Fruit fly (Drosophila melanogaster) whole organism, adult: ENCODE results near the gene AP-1mu.

Experiments
- CG11617 ChIP-seq: fragments of 200-800 bp; sonication (Bioruptor generic); optimal IDR thresholded peaks from 2 replicates; lab custom pipeline; 2017; ENCODE audit warnings: mild to moderate bottlenecking, missing biosample characterization, missing genetic modification reagents, missing genetic modification characterization
- CG12768 ChIP-seq: fragments of 200-800 bp; sonication (Bioruptor generic); optimal IDR thresholded peaks from 2 replicates; lab custom pipeline; 2017; ENCODE audit warnings: missing biosample characterization, missing genetic modification characterization, mild to moderate bottlenecking, moderate library complexity, missing genetic modification reagents
- CG14711 ChIP-seq: fragments of 200-800 bp; sonication (Bioruptor generic); optimal IDR thresholded peaks from 2 replicates; lab custom pipeline; 2018; ENCODE audit warnings: missing biosample characterization, mild to moderate bottlenecking, missing genetic modification characterization, moderate library complexity
- CG33017 ChIP-seq: fragments of 200-800 bp; sonication (Bioruptor generic); optimal IDR thresholded peaks from 2 replicates; lab custom pipeline; 2018; ENCODE audit warnings: missing biosample characterization, mild to moderate bottlenecking, missing genetic modification characterization, moderate library complexity
- CG7045 ChIP-seq: fragments of 200-800 bp; sonication (Bioruptor generic); optimal IDR thresholded peaks from 2 replicates; lab custom pipeline; 2017; ENCODE audit warnings: missing biosample characterization, mild to moderate bottlenecking, missing genetic modification characterization
- CG7101 ChIP-seq: fragments of 200-800 bp; sonication (Bioruptor generic); optimal IDR thresholded peaks from 2 replicates; lab custom pipeline; 2018; ENCODE audit warnings: missing biosample characterization, mild to moderate bottlenecking, missing genetic modification characterization, moderate library complexity
- Clk ChIP-seq: fragments of 200-800 bp; sonication (Bioruptor generic); optimal IDR thresholded peaks from 2 replicates; lab custom pipeline; 2017; ENCODE audit warnings: missing biosample characterization, missing genetic modification characterization
- Hr96 ChIP-seq: fragments of 200-800 bp; sonication (Bioruptor generic); optimal IDR thresholded peaks from 2 replicates; lab custom pipeline; 2016; ENCODE audit warnings: missing biosample characterization, missing genetic modification characterization
- Mnt ChIP-seq: fragments of 200-800 bp; sonication (Bioruptor generic); optimal IDR thresholded peaks from 2 replicates; lab custom pipeline; 2016; ENCODE audit warnings: missing biosample characterization, mild to moderate bottlenecking, missing genetic modification characterization
- bab1 ChIP-seq: fragments of 200-800 bp; sonication (Bioruptor generic); optimal IDR thresholded peaks from 3 replicates; lab custom pipeline; 2019; ENCODE audit warnings: missing biosample characterization, mild to moderate bottlenecking, missing genetic modification characterization, moderate library complexity
- kay ChIP-seq: fragments of 200-800 bp; sonication (Bioruptor generic); peaks from one replicate; lab custom pipeline; 2016; ENCODE audit warnings: missing biosample characterization, missing genetic modification characterization, borderline replicate concordance
- ovo ChIP-seq: fragments of 200-800 bp; sonication (Bioruptor generic); optimal IDR thresholded peaks from 2 replicates; lab custom pipeline; 2016; ENCODE audit warnings: missing biosample characterization, missing genetic modification characterization
- tj ChIP-seq: fragments of 200-800 bp; sonication (Bioruptor generic); optimal IDR thresholded peaks from 3 replicates; lab custom pipeline; 2017; ENCODE audit warnings: missing biosample characterization, mild to moderate bottlenecking, missing genetic modification characterization, moderate library complexity

dm6 chr3R:9593408-9594250 lies 34.3 kb upstream of the AP-1mu start:
- TF ChIP-seq tj (peak; percentile 91), Hr96 (no peak), kay (GFP tag; lab: Kevin White, UChicago) (no peak), CG7045 (GFP tag; lab: Kevin White, UChicago) (no peak), ovo (peak; percentile 5), bab1 (GFP tag; lab: Kevin White, UChicago) (no peak), CG14711 (tag; lab: Kevin White, UChicago) (no peak), Clk (GFP tag; lab: Kevin White, UChicago) (no peak), Mnt (GFP tag; lab: Kevin White, UChicago) (peak; percentile 1), CG7101 (tag; lab: Kevin White, UChicago) (no peak), CG11617 (GFP tag; lab: Kevin White, UChicago) (no peak), CG12768 (GFP tag; lab: Kevin White, UChicago) (no peak), CG33017 (no peak)
